Worm (Caenorhabditis elegans): ENCODE data around the gene sek-1.

The sek-1 gene

ce11 chrX:7787885-7788353 is 28.6 kb upstream of the sek-1 start, which contains the start of gene ZK154.5:
TSS of gene ZK154.5 (minus strand) at chrX:7787935.
- TF ChIP-seq nhr-76 (tag; optimal IDR thresholded peaks at IDR 0.05) = no peak
- no peak for TF ChIP-seq Y116A8C.19 (tag; optimal IDR thresholded peaks at IDR 0.05; ENCODE audit: borderline replicate concordance)
- TF ChIP-seq zip-4 (GFP tag; optimal IDR thresholded peaks at IDR 0.05) = no peak
- TF ChIP-seq unc-62 (GFP tag; optimal IDR thresholded peaks at IDR 0.05) = no peak
- TF ChIP-seq nhr-237 (tag; optimal IDR thresholded peaks at IDR 0.05) = no peak
- TF ChIP-seq unc-86 (tag; optimal IDR thresholded peaks at IDR 0.05) = peak; percentile 26
- no peak for TF ChIP-seq irx-1 (tag; optimal IDR thresholded peaks at IDR 0.05)
- peak; percentile 62 for TF ChIP-seq mep-1 (tag; optimal IDR thresholded peaks at IDR 0.05)
- peak in 1 of 6 experiments; percentile 50 for TF ChIP-seq elt-3 (tag; optimal IDR thresholded peaks at IDR 0.05)
- peak; percentile 44 to 84 for TF ChIP-seq efl-1 (optimal IDR thresholded peaks at IDR 0.05)
- peak in 1 of 2 experiments; percentile 19 for TF ChIP-seq efl-1 (GFP tag; optimal IDR thresholded peaks at IDR 0.05 in 1 of 2)
- no peak for TF ChIP-seq sox-4 (tag; optimal IDR thresholded peaks at IDR 0.05)
- peak; percentile 31 for TF ChIP-seq rnt-1 (tag; optimal IDR thresholded peaks at IDR 0.05)
- no peak for TF ChIP-seq ceh-90 (tag; optimal IDR thresholded peaks at IDR 0.05)
- TF ChIP-seq ceh-82 (tag; optimal IDR thresholded peaks at IDR 0.05) = peak in 1 of 3 experiments; percentile 38
- TF ChIP-seq egl-13 (tag; optimal IDR thresholded peaks at IDR 0.05) = no peak
- peak; percentile 48 for TF ChIP-seq xbp-1 (tag; optimal IDR thresholded peaks at IDR 0.05)
- TF ChIP-seq lin-39 (tag; optimal IDR thresholded peaks at IDR 0.05) = no peak
- no peak for TF ChIP-seq aly-2 (tag; optimal IDR thresholded peaks at IDR 0.05)
- no peak for TF ChIP-seq sup-37 (GFP tag; optimal IDR thresholded peaks at IDR 0.05)
- TF ChIP-seq C34B4.2 (tag; optimal IDR thresholded peaks at IDR 0.05) = no peak
- TF ChIP-seq ces-1 (GFP tag; optimal IDR thresholded peaks at IDR 0.05) = no peak
- no peak for TF ChIP-seq ceh-88 (GFP tag; IDR thresholded peaks at IDR 0.05)
- no peak for TF ChIP-seq alr-1 (tag; optimal IDR thresholded peaks at IDR 0.05; ENCODE audit: borderline replicate concordance)
- no peak for TF ChIP-seq unc-30 (tag; optimal IDR thresholded peaks at IDR 0.05)
- no peak for TF ChIP-seq lir-3 (tag; optimal IDR thresholded peaks at IDR 0.05; ENCODE audit: poor library complexity)
- TF ChIP-seq mab-9 (GFP tag; IDR thresholded peaks at IDR 0.05) = no peak
- no peak for TF ChIP-seq fkh-10 (GFP tag; optimal IDR thresholded peaks at IDR 0.05)
- no peak for TF ChIP-seq nhr-28 (tag; optimal IDR thresholded peaks at IDR 0.05)
- TF ChIP-seq nhr-77 (tag; optimal IDR thresholded peaks at IDR 0.05) = peak; percentile 15
- peak; percentile 39 for TF ChIP-seq tbx-2 (tag; optimal IDR thresholded peaks at IDR 0.05)
- peak; percentile 41 for TF ChIP-seq nhr-47 (tag; optimal IDR thresholded peaks at IDR 0.05)
- TF ChIP-seq lin-15B (tag; optimal IDR thresholded peaks at IDR 0.05) = no peak
- peak; percentile 59 for TF ChIP-seq nhr-20 (tag; optimal IDR thresholded peaks at IDR 0.05)
- TF ChIP-seq hlh-4 (tag; optimal IDR thresholded peaks at IDR 0.05) = no peak
- TF ChIP-seq ceh-8 (GFP tag; optimal IDR thresholded peaks at IDR 0.05) = no peak
- peak; percentile 18 to 61 for TF ChIP-seq lsy-2 (tag; optimal IDR thresholded peaks at IDR 0.05)
- no peak for TF ChIP-seq nhr-11 (tag; optimal IDR thresholded peaks at IDR 0.05)
- TF ChIP-seq dpl-1 (GFP tag; optimal IDR thresholded peaks at IDR 0.05) = peak; percentile 11 to 64 (median 45)
- TF ChIP-seq nhr-19 (GFP tag; conservative IDR thresholded peaks at IDR 0.05) = no peak
- TF ChIP-seq blmp-1 (tag; optimal IDR thresholded peaks at IDR 0.05) = peak; percentile 52
- TF ChIP-seq pag-3 (tag; optimal IDR thresholded peaks at IDR 0.05; ENCODE audit: borderline replicate concordance, insufficient read depth) = no peak
- peak; percentile 59 for TF ChIP-seq nhr-71 (tag; optimal IDR thresholded peaks at IDR 0.05)
- TF ChIP-seq egl-27 (tag; optimal IDR thresholded peaks at IDR 0.05) = no peak
- TF ChIP-seq grh-1 (GFP tag; IDR thresholded peaks at IDR 0.05) = no peak
- no peak for TF ChIP-seq efl-3 (GFP tag; optimal IDR thresholded peaks at IDR 0.05)
- TF ChIP-seq mdl-1 (tag; optimal IDR thresholded peaks at IDR 0.05) = peak in 1 of 2 experiments; percentile 52
- no peak for TF ChIP-seq nhr-84 (tag; optimal IDR thresholded peaks at IDR 0.05)
- peak; percentile 80 for TF ChIP-seq lin-14 (GFP tag; optimal IDR thresholded peaks at IDR 0.05)
- TF ChIP-seq jun-1 (tag; optimal IDR thresholded peaks at IDR 0.05) = no peak
- no peak for TF ChIP-seq nhr-12 (tag; optimal IDR thresholded peaks at IDR 0.05)
- TF ChIP-seq ztf-11 (tag; optimal IDR thresholded peaks at IDR 0.05) = peak in 1 of 2 experiments; percentile 16
